Worm (Caenorhabditis elegans) whole organism, early embryonic: ENCODE results near the gene srx-108.

Experiments
- B0310.2 ChIP-seq: sonication (generic microtip); optimal IDR thresholded peaks from 2 replicates; lab custom pipeline; 2016; ENCODE audit warnings: mild to moderate bottlenecking, missing genetic modification characterization, missing compliant biosample characterization
- F13C5.2 ChIP-seq: sonication (generic microtip); optimal IDR thresholded peaks from 2 replicates; lab custom pipeline; 2017; ENCODE audit warnings: mild to moderate bottlenecking, missing genetic modification characterization, inconsistent platforms, missing compliant biosample characterization
- aly-1 ChIP-seq: sonication (generic microtip); optimal IDR thresholded peaks from 2 replicates; lab custom pipeline; 2016; ENCODE audit warnings: missing genetic modification characterization, missing compliant biosample characterization
- ama-1 ChIP-seq: fragments of 150-350 bp; optimal IDR thresholded peaks from 2 replicates; lab custom pipeline; 2014
- ceh-13 ChIP-seq: fragments of 200-800 bp; sonication (Bioruptor generic); optimal IDR thresholded peaks from 2 replicates; lab custom pipeline; 2018; ENCODE audit warnings: mild to moderate bottlenecking, missing genetic modification characterization, missing compliant biosample characterization
- hmbx-1 ChIP-seq: sonication (generic microtip); optimal IDR thresholded peaks from 2 replicates; lab custom pipeline; 2016; ENCODE audit warnings: mild to moderate bottlenecking, missing genetic modification characterization, missing compliant biosample characterization
- hnd-1 ChIP-seq: sonication (generic microtip); optimal IDR thresholded peaks from 2 replicates; lab custom pipeline; 2016; ENCODE audit warnings: missing genetic modification characterization, missing compliant biosample characterization
- pes-1 ChIP-seq: fragments of 200-800 bp; sonication (Bioruptor generic); IDR thresholded peaks from 2 replicates; pipeline ENCODE4 v1.3.6; 2022; ENCODE audit warnings: missing genetic modification reagents, missing genetic modification characterization, missing compliant biosample characterization

- TF ChIP-seq pes-1 (GFP tag; lab: Robert Waterston, UW) (no peak), ama-1 (lab: Kevin White, UChicago) (no peak), F13C5.2 (tag; lab: Kevin White, UChicago) (no peak), B0310.2 (tag; lab: Kevin White, UChicago) (no peak), hnd-1 (tag; lab: Kevin White, UChicago) (no peak), hmbx-1 (no peak), ceh-13 (no peak), aly-1 (tag; lab: Kevin White, UChicago) (no peak)
Observed at ce11 chrII:3750685-3751084, 45.3 kb downstream of the srx-108 start, which contains the start of gene fbxb-91.
